Worm (Caenorhabditis elegans): ENCODE data around the gene lron-4.
A peak's percentile ranks its signal among the peaks of the same experiment; 100 is the strongest.

DNA sequence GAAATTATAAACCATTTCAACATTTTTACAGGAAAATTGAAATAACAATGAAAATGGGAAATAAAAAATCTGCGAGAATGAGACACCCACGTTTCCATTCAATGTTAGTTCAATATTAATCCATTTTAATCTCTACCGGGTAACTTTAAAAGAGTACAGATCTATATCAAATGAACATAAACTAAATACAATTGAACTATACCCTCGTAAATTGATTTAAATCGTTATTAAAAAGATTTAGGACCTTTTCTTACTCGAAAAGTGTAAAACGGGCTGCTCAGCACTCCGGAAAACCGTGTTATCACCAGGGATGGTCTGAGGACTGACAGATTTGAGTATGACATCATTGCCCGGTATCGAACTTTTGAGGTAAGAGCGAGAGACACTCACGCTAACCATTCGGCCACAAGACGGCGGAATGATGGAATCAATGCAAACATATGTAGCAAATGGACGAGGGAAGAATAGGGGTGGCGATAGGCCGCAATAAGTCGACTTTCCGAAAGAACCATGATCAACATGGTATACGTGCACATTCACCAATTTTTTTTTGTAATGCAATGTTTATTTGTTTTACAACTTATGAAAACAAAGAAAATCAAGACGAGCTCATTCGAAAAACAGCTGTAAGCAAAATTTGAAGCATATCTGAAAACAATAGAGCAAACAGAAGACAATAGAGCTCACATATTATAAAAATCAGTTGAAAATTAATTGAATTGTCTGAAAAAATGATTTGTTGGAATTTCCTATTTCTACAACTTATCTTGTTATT, 4.9 kb downstream of the lron-4 start, which contains the start of the genes chst-1 and C41C4.9:
- TF ChIP-seq fos-1 (tag; optimal IDR thresholded peaks at IDR 0.05) (no peak), lin-13 (GFP tag; optimal IDR thresholded peaks at IDR 0.05) (peak; percentile 40), tag-97 (GFP tag; IDR thresholded peaks at IDR 0.05) (no peak), mxl-3 (GFP tag; optimal IDR thresholded peaks at IDR 0.05) (peak; percentile 82), aly-2 (tag; optimal IDR thresholded peaks at IDR 0.05) (peak; percentile 79), nhr-42 (GFP tag; IDR thresholded peaks at IDR 0.05) (no peak; the same call in none of the 2 replicates), egl-27 (tag; optimal IDR thresholded peaks at IDR 0.05) (no peak), pha-4 (GFP tag; IDR thresholded peaks at IDR 0.05) (peak; percentile 87), pha-4 (tag; optimal IDR thresholded peaks at IDR 0.05) (no peak), tra-1 (GFP tag; IDR thresholded peaks at IDR 0.05) (peak; percentile 93)
